Fruit fly (Drosophila melanogaster) whole organism, adult: ENCODE results near the gene CG18858.
A peak's percentile ranks its signal among the peaks of the same experiment; 100 is the strongest.

Experiments used
- CG11617 ChIP-seq: fragments of 200-800 bp; sonication (Bioruptor generic); optimal IDR thresholded peaks from 2 replicates; lab custom pipeline; 2017; ENCODE audit warnings: mild to moderate bottlenecking, missing biosample characterization, missing genetic modification reagents, missing genetic modification characterization
- CG12768 ChIP-seq: fragments of 200-800 bp; sonication (Bioruptor generic); optimal IDR thresholded peaks from 2 replicates; lab custom pipeline; 2017; ENCODE audit warnings: missing biosample characterization, missing genetic modification characterization, mild to moderate bottlenecking, moderate library complexity, missing genetic modification reagents
- CG14711 ChIP-seq: fragments of 200-800 bp; sonication (Bioruptor generic); optimal IDR thresholded peaks from 2 replicates; lab custom pipeline; 2018; ENCODE audit warnings: missing biosample characterization, mild to moderate bottlenecking, missing genetic modification characterization, moderate library complexity
- CG1620 ChIP-seq: fragments of 200-800 bp; sonication (Bioruptor generic); optimal IDR thresholded peaks from 2 replicates; lab custom pipeline; 2016; ENCODE audit warnings: missing biosample characterization, missing genetic modification characterization
- CG33017 ChIP-seq: fragments of 200-800 bp; sonication (Bioruptor generic); optimal IDR thresholded peaks from 2 replicates; lab custom pipeline; 2018; ENCODE audit warnings: missing biosample characterization, mild to moderate bottlenecking, missing genetic modification characterization, moderate library complexity
- CG5204 ChIP-seq: fragments of 200-800 bp; sonication (Bioruptor generic); optimal IDR thresholded peaks from 2 replicates; lab custom pipeline; 2016; ENCODE audit warnings: missing biosample characterization, missing genetic modification characterization
- CG7045 ChIP-seq: fragments of 200-800 bp; sonication (Bioruptor generic); optimal IDR thresholded peaks from 2 replicates; lab custom pipeline; 2017; ENCODE audit warnings: missing biosample characterization, mild to moderate bottlenecking, missing genetic modification characterization
- CG7101 ChIP-seq: fragments of 200-800 bp; sonication (Bioruptor generic); optimal IDR thresholded peaks from 2 replicates; lab custom pipeline; 2018; ENCODE audit warnings: missing biosample characterization, mild to moderate bottlenecking, missing genetic modification characterization, moderate library complexity
- Clk ChIP-seq: fragments of 200-800 bp; sonication (Bioruptor generic); optimal IDR thresholded peaks from 2 replicates; lab custom pipeline; 2017; ENCODE audit warnings: missing biosample characterization, missing genetic modification characterization
- Crg-1 ChIP-seq: fragments of 200-800 bp; sonication (Bioruptor generic); optimal IDR thresholded peaks from 2 replicates; lab custom pipeline; 2016; ENCODE audit warnings: missing biosample characterization, missing genetic modification characterization
- Hr96 ChIP-seq: fragments of 200-800 bp; sonication (Bioruptor generic); optimal IDR thresholded peaks from 2 replicates; lab custom pipeline; 2016; ENCODE audit warnings: missing biosample characterization, missing genetic modification characterization
- Mnt ChIP-seq: fragments of 200-800 bp; sonication (Bioruptor generic); optimal IDR thresholded peaks from 2 replicates; lab custom pipeline; 2016; ENCODE audit warnings: missing biosample characterization, mild to moderate bottlenecking, missing genetic modification characterization
- bab1 ChIP-seq: fragments of 200-800 bp; sonication (Bioruptor generic); optimal IDR thresholded peaks from 3 replicates; lab custom pipeline; 2019; ENCODE audit warnings: missing biosample characterization, mild to moderate bottlenecking, missing genetic modification characterization, moderate library complexity
- cic ChIP-seq: fragments of 200-800 bp; sonication (Bioruptor generic); optimal IDR thresholded peaks from 2 replicates; lab custom pipeline; 2017; ENCODE audit warnings: missing biosample characterization, mild to moderate bottlenecking, missing genetic modification characterization, moderate library complexity
- cnc ChIP-seq, 2 experiments: fragments of >200 bp; optimal IDR thresholded peaks; 2 replicates each; lab custom pipeline; 2017
- kay ChIP-seq: fragments of 200-800 bp; sonication (Bioruptor generic); peaks from one replicate; lab custom pipeline; 2016; ENCODE audit warnings: missing biosample characterization, missing genetic modification characterization, borderline replicate concordance
- ovo ChIP-seq: fragments of 200-800 bp; sonication (Bioruptor generic); optimal IDR thresholded peaks from 2 replicates; lab custom pipeline; 2016; ENCODE audit warnings: missing biosample characterization, missing genetic modification characterization
- pad ChIP-seq: fragments of 200-800 bp; sonication (Bioruptor generic); optimal IDR thresholded peaks from 3 replicates; lab custom pipeline; 2017; ENCODE audit warnings: missing biosample characterization, missing genetic modification characterization, mild to moderate bottlenecking, moderate library complexity, missing genetic modification reagents
- tj ChIP-seq: fragments of 200-800 bp; sonication (Bioruptor generic); optimal IDR thresholded peaks from 3 replicates; lab custom pipeline; 2017; ENCODE audit warnings: missing biosample characterization, mild to moderate bottlenecking, missing genetic modification characterization, moderate library complexity
- toe ChIP-seq: fragments of 200-800 bp; sonication (Bioruptor generic); optimal IDR thresholded peaks from 2 replicates; lab custom pipeline; 2016; ENCODE audit warnings: missing biosample characterization, missing genetic modification characterization

CG18858 gene

dm6 chr2L:20417597-20418286 is 41.1 kb downstream of the CG18858 start:
- TF ChIP-seq CG11617 (GFP tag; lab: Kevin White, UChicago) (no peak), CG12768 (GFP tag; lab: Kevin White, UChicago) (peak; percentile 15), cic (peak; percentile 44), pad (GFP tag; lab: Kevin White, UChicago) (peak; percentile 98), CG7101 (tag; lab: Kevin White, UChicago) (peak; percentile 1), ovo (peak; percentile 35), CG14711 (no peak), CG5204 (peak; percentile 35), kay (GFP tag; lab: Kevin White, UChicago) (peak; percentile 94), bab1 (GFP tag; lab: Kevin White, UChicago) (no peak), CG7045 (GFP tag; lab: Kevin White, UChicago) (peak; percentile 26)

dm6 chr2L:20416754-20417563 is 41.9 kb downstream of the CG18858 start, which contains the start of the genes CG10949 and Arpc2:
Gene CG10949, minus strand, starts transcription at chr2L:20416918.
Gene Arpc2, plus strand, starts transcription at chr2L:20417057.
- TF ChIP-seq kay (GFP tag; lab: Kevin White, UChicago) (peak; percentile 97), CG1620 (GFP tag; lab: Kevin White, UChicago) (peak; percentile 54), cic (peak; percentile 45), pad (GFP tag; lab: Kevin White, UChicago) (no peak), CG14711 (peak; percentile 72), CG11617 (GFP tag; lab: Kevin White, UChicago) (peak; percentile 67), Hr96 (GFP tag; lab: Kevin White, UChicago) (no peak), Clk (peak; percentile 30), Crg-1 (GFP tag; lab: Kevin White, UChicago) (peak; percentile 59), CG12768 (GFP tag; lab: Kevin White, UChicago) (peak; percentile 31), bab1 (GFP tag; lab: Kevin White, UChicago) (no peak), toe (GFP tag; lab: Kevin White, UChicago) (peak; percentile 67), CG7101 (tag; lab: Kevin White, UChicago) (peak; percentile 74), CG33017 (tag; lab: Kevin White, UChicago) (peak; percentile 75), CG5204 (peak; percentile 56), CG7045 (GFP tag; lab: Kevin White, UChicago) (no peak), Mnt (GFP tag; lab: Kevin White, UChicago) (peak; percentile 92), tj (GFP tag; lab: Kevin White, UChicago) (peak; percentile 92), ovo (peak; percentile 47)

DNA sequence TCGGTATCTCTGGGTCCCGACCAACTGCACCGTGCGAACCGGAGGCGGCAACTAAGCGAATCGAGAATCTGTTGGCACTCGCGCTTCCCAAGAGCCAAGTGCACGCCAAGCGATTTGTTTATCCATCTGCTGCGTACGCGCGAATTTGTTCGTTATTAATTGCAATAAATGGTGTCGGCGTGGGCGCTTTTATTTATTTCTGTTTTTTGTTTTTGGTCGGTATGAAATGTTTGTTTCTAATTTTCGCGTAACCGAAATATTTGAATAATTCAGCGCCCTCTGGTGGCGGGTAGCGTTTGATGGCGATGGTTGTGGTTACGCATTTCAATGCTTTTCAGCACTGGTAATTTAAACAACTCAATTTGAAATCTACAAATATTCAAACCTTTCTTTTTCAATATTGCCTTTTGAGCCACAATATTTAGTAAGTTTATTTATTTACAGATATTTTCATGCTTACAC is 44.1 kb downstream of the CG18858 start, which contains the start of gene CG10947:
TSS of gene CG10947 (minus strand) at position 51 of the 462 bp plus-strand sequence.
- TF ChIP-seq CG14711 (no peak), tj (GFP tag; lab: Kevin White, UChicago) (no peak), Mnt (GFP tag; lab: Kevin White, UChicago) (peak; percentile 29), CG12768 (GFP tag; lab: Kevin White, UChicago) (no peak), cnc (optimal IDR thresholded peaks at IDR 0.05; lab: Kevin White, UChicago) (no peak), toe (GFP tag; lab: Kevin White, UChicago) (peak; percentile 60), pad (GFP tag; lab: Kevin White, UChicago) (peak; percentile 24), bab1 (GFP tag; lab: Kevin White, UChicago) (peak; percentile 76), CG7101 (tag; lab: Kevin White, UChicago) (peak; percentile 46), CG33017 (tag; lab: Kevin White, UChicago) (no peak), Crg-1 (GFP tag; lab: Kevin White, UChicago) (peak; percentile 59), Clk (no peak), CG11617 (GFP tag; lab: Kevin White, UChicago) (no peak), Hr96 (GFP tag; lab: Kevin White, UChicago) (peak; percentile 45), kay (GFP tag; lab: Kevin White, UChicago) (no peak), CG1620 (GFP tag; lab: Kevin White, UChicago) (peak; percentile 79), cic (no peak), ovo (peak; percentile 40), CG5204 (peak; percentile 14), CG7045 (GFP tag; lab: Kevin White, UChicago) (peak; percentile 2)

dm6 chr2L:20413826-20414225 is 45.0 kb downstream of the CG18858 start:
- no peak for TF ChIP-seq tj (GFP tag; lab: Kevin White, UChicago)
